Worm (Caenorhabditis elegans) whole organism, late embryonic: Measurements from ENCODE around the gene F49E10.4.

Experiments
- F13H6.1 ChIP-seq: sonication (generic microtip); optimal IDR thresholded peaks from 2 replicates; lab custom pipeline; 2016; ENCODE audit warnings: missing genetic modification characterization, missing compliant biosample characterization
- K02D7.2 ChIP-seq: sonication (generic microtip); optimal IDR thresholded peaks from 2 replicates; lab custom pipeline; 2017; ENCODE audit warnings: mild to moderate bottlenecking, missing genetic modification characterization, missing compliant biosample characterization
- K09A11.1 ChIP-seq: sonication (generic microtip); optimal IDR thresholded peaks from 2 replicates; lab custom pipeline; 2017; ENCODE audit warnings: antibody characterized with exemption, mild to moderate bottlenecking, missing genetic modification characterization, missing compliant biosample characterization; ENCODE audit not compliant: insufficient read depth
- T23F11.4 ChIP-seq: fragments of 200-800 bp; sonication (Bioruptor generic); optimal IDR thresholded peaks from 2 replicates; lab custom pipeline; 2018; ENCODE audit warnings: mild to moderate bottlenecking, missing genetic modification characterization, missing compliant biosample characterization
- Y22D7AL.16 ChIP-seq: sonication (generic microtip); optimal IDR thresholded peaks from 2 replicates; lab custom pipeline; 2016; ENCODE audit warnings: missing genetic modification characterization, missing compliant biosample characterization
- ahr-1 ChIP-seq: sonication (generic microtip); optimal IDR thresholded peaks from 2 replicates; lab custom pipeline; 2016; ENCODE audit warnings: missing genetic modification characterization, missing compliant biosample characterization
- ama-1 ChIP-seq: fragments of 150-350 bp; optimal IDR thresholded peaks from 2 replicates; lab custom pipeline; 2014
- ceh-14 ChIP-seq: sonication (generic microtip); optimal IDR thresholded peaks from 2 replicates; lab custom pipeline; 2016; ENCODE audit warnings: missing genotype, missing genetic modification characterization, missing compliant biosample characterization
- ceh-18 ChIP-seq: sonication (generic microtip); optimal IDR thresholded peaks from 2 replicates; lab custom pipeline; 2016; ENCODE audit warnings: missing genetic modification characterization, missing compliant biosample characterization
- ceh-2 ChIP-seq: sonication (generic microtip); optimal IDR thresholded peaks from 2 replicates; lab custom pipeline; 2016; ENCODE audit warnings: missing genotype, missing genetic modification characterization, missing compliant biosample characterization
- ceh-22 ChIP-seq: sonication (generic microtip); optimal IDR thresholded peaks from 2 replicates; lab custom pipeline; 2017; ENCODE audit warnings: missing biosample characterization, missing genetic modification characterization
- ceh-24 ChIP-seq: sonication (generic microtip); optimal IDR thresholded peaks from 2 replicates; lab custom pipeline; 2016; ENCODE audit warnings: mild to moderate bottlenecking, missing genetic modification characterization, missing compliant biosample characterization
- ceh-30 ChIP-seq: fragments of 150-350 bp; optimal IDR thresholded peaks from 2 replicates; lab custom pipeline; 2014; ENCODE audit warnings: missing biosample characterization, missing genetic modification characterization
- ceh-31 ChIP-seq: sonication (generic microtip); optimal IDR thresholded peaks from 2 replicates; lab custom pipeline; 2016; ENCODE audit warnings: missing genetic modification characterization, missing compliant biosample characterization
- ceh-34 ChIP-seq: sonication (generic microtip); optimal IDR thresholded peaks from 2 replicates; lab custom pipeline; 2016; ENCODE audit warnings: mild to moderate bottlenecking, missing genetic modification characterization, missing compliant biosample characterization
- ceh-45 ChIP-seq: fragments of 200-800 bp; sonication (Bioruptor generic); IDR thresholded peaks from 2 replicates; pipeline ENCODE4 v1.3.6; 2022; ENCODE audit warnings: missing genetic modification reagents, missing genetic modification characterization, missing compliant biosample characterization
- ceh-6 ChIP-seq: fragments of 200-800 bp; sonication (Bioruptor generic); optimal IDR thresholded peaks from 2 replicates; lab custom pipeline; 2018; ENCODE audit warnings: mild to moderate bottlenecking, missing genetic modification characterization, missing compliant biosample characterization
- ceh-9 ChIP-seq: sonication (generic microtip); optimal IDR thresholded peaks from 2 replicates; lab custom pipeline; 2016; ENCODE audit warnings: mild to moderate bottlenecking, missing genetic modification characterization, inconsistent platforms, missing compliant biosample characterization
- che-1 ChIP-seq: sonication (generic microtip); optimal IDR thresholded peaks from 2 replicates; lab custom pipeline; 2016; ENCODE audit warnings: mild to moderate bottlenecking, missing genetic modification characterization, missing compliant biosample characterization
- dve-1 ChIP-seq: sonication (generic microtip); optimal IDR thresholded peaks from 2 replicates; lab custom pipeline; 2017; ENCODE audit warnings: antibody characterized with exemption, mild to moderate bottlenecking, missing genetic modification characterization, missing compliant biosample characterization
- elt-2 ChIP-seq: sonication (generic microtip); optimal IDR thresholded peaks from 2 replicates; lab custom pipeline; 2016; ENCODE audit warnings: missing genetic modification reagents, missing genetic modification characterization, missing compliant biosample characterization
- elt-4 ChIP-seq: sonication (generic microtip); optimal IDR thresholded peaks from 2 replicates; lab custom pipeline; 2016; ENCODE audit warnings: missing genetic modification characterization, missing compliant biosample characterization
- ets-4 ChIP-seq: sonication (generic microtip); optimal IDR thresholded peaks from 2 replicates; lab custom pipeline; 2016; ENCODE audit warnings: missing genetic modification characterization, missing compliant biosample characterization
- eyg-1 ChIP-seq: sonication (generic microtip); optimal IDR thresholded peaks from 2 replicates; lab custom pipeline; 2016; ENCODE audit warnings: missing genotype, missing genetic modification characterization, missing compliant biosample characterization
- fkh-10 ChIP-seq: fragments of 150-350 bp; optimal IDR thresholded peaks from 2 replicates; lab custom pipeline; 2014; ENCODE audit warnings: missing biosample characterization, missing genetic modification reagents, missing genetic modification characterization
- fkh-6 ChIP-seq: sonication (generic microtip); optimal IDR thresholded peaks from 2 replicates; lab custom pipeline; 2016; ENCODE audit warnings: missing genetic modification characterization, missing compliant biosample characterization
- hlh-13 ChIP-seq: fragments of 200-800 bp; sonication (Bioruptor generic); optimal IDR thresholded peaks from 2 replicates; lab custom pipeline; 2018; ENCODE audit warnings: mild to moderate bottlenecking, missing genetic modification characterization, missing compliant biosample characterization
- hlh-15 ChIP-seq: sonication (generic microtip); optimal IDR thresholded peaks from 2 replicates; lab custom pipeline; 2016; ENCODE audit warnings: missing genetic modification characterization, missing compliant biosample characterization
- hlh-30 ChIP-seq: sonication (generic microtip); optimal IDR thresholded peaks from 2 replicates; lab custom pipeline; 2017; ENCODE audit warnings: antibody characterized with exemption, missing genetic modification characterization, missing compliant biosample characterization; ENCODE audit not compliant: insufficient read depth
- hlh-6 ChIP-seq: sonication (generic microtip); optimal IDR thresholded peaks from 2 replicates; lab custom pipeline; 2016; ENCODE audit warnings: missing genotype, missing genetic modification characterization, missing compliant biosample characterization
- hlh-8 ChIP-seq: sonication (generic microtip); optimal IDR thresholded peaks from 2 replicates; lab custom pipeline; 2016; ENCODE audit warnings: missing genotype, missing genetic modification characterization, missing compliant biosample characterization
- madf-2 ChIP-seq: sonication (generic microtip); optimal IDR thresholded peaks from 2 replicates; lab custom pipeline; 2017; ENCODE audit warnings: missing genetic modification characterization, missing compliant biosample characterization
- mec-3 ChIP-seq: sonication (generic microtip); optimal IDR thresholded peaks from 2 replicates; lab custom pipeline; 2016; ENCODE audit warnings: borderline replicate concordance, missing genetic modification characterization, missing compliant biosample characterization
- nfya-1 ChIP-seq: sonication (generic microtip); optimal IDR thresholded peaks from 2 replicates; lab custom pipeline; 2017; ENCODE audit warnings: missing genetic modification characterization, mild to moderate bottlenecking, missing compliant biosample characterization, antibody characterized with exemption, moderate library complexity
- nhr-232 ChIP-seq: sonication (generic microtip); optimal IDR thresholded peaks from 2 replicates; lab custom pipeline; 2016; ENCODE audit warnings: missing genetic modification characterization, missing compliant biosample characterization
- odd-2 ChIP-seq: sonication (generic microtip); optimal IDR thresholded peaks from 2 replicates; lab custom pipeline; 2017; ENCODE audit warnings: antibody characterized with exemption, mild to moderate bottlenecking, missing genetic modification characterization, missing compliant biosample characterization
- pag-3 ChIP-seq: sonication (generic microtip); optimal IDR thresholded peaks from 2 replicates; lab custom pipeline; 2016; ENCODE audit warnings: missing compliant biosample characterization, missing genetic modification characterization, borderline replicate concordance
- pat-9 ChIP-seq: fragments of 200-800 bp; sonication (Bioruptor generic); optimal IDR thresholded peaks from 2 replicates; lab custom pipeline; 2018; ENCODE audit warnings: mild to moderate bottlenecking, missing genetic modification characterization, moderate library complexity, missing compliant biosample characterization
- pax-1 ChIP-seq: fragments of 150-350 bp; optimal IDR thresholded peaks from 2 replicates; lab custom pipeline; 2014; ENCODE audit warnings: missing biosample characterization, missing genetic modification characterization
- pha-2 ChIP-seq: sonication (generic microtip); optimal IDR thresholded peaks from 2 replicates; lab custom pipeline; 2017; ENCODE audit warnings: mild to moderate bottlenecking, missing genetic modification characterization, missing compliant biosample characterization
- pha-4 ChIP-seq: fragments of 150-350 bp; optimal IDR thresholded peaks from 2 replicates; lab custom pipeline; 2018; ENCODE audit warnings: missing biosample characterization, missing genetic modification reagents, missing genetic modification characterization
- pros-1 ChIP-seq: fragments of 150-350 bp; optimal IDR thresholded peaks from 2 replicates; lab custom pipeline; 2014; ENCODE audit warnings: missing biosample characterization, missing genetic modification reagents, missing genetic modification characterization
- ref-2 ChIP-seq: sonication (generic microtip); optimal IDR thresholded peaks from 2 replicates; lab custom pipeline; 2016; ENCODE audit warnings: missing genetic modification characterization, missing compliant biosample characterization
- rnt-1 ChIP-seq: sonication (generic microtip); optimal IDR thresholded peaks from 2 replicates; lab custom pipeline; 2016; ENCODE audit warnings: missing genetic modification characterization, missing compliant biosample characterization
- sdc-2 ChIP-seq: sonication (generic microtip); optimal IDR thresholded peaks from 2 replicates; lab custom pipeline; 2016; ENCODE audit warnings: missing genotype, missing genetic modification characterization, missing compliant biosample characterization
- sox-2 ChIP-seq: fragments of 200-800 bp; sonication (Bioruptor generic); IDR thresholded peaks from 2 replicates; pipeline ENCODE4 v1.3.6; 2022; ENCODE audit warnings: missing genetic modification reagents, missing genetic modification characterization, missing compliant biosample characterization
- tbx-7 ChIP-seq: sonication (generic microtip); optimal IDR thresholded peaks from 2 replicates; lab custom pipeline; 2016; ENCODE audit warnings: missing genotype, missing genetic modification characterization, missing compliant biosample characterization
- unc-3 ChIP-seq, 2 experiments: fragments of 200-800 bp in 1 of 2; sonication (Bioruptor generic) in 1 of 2; sonication (generic microtip) in 1 of 2; conservative IDR thresholded peaks in 1 of 2; optimal IDR thresholded peaks in 1 of 2; 2 replicates each; pipeline versions ENCODE4 v1.3.6 to Lab custom; 2016 to 2022; ENCODE audit warnings: missing compliant biosample characterization in 2 of 2, missing genetic modification characterization in 2 of 2, missing genetic modification reagents in 1 of 2
- unc-55 ChIP-seq: sonication (generic microtip); optimal IDR thresholded peaks from 2 replicates; lab custom pipeline; 2017; ENCODE audit warnings: missing biosample characterization, missing genetic modification reagents, missing genetic modification characterization
- unc-86 ChIP-seq: sonication (generic microtip); optimal IDR thresholded peaks from 2 replicates; lab custom pipeline; 2016; ENCODE audit warnings: missing genetic modification characterization, missing compliant biosample characterization
- zip-5 ChIP-seq: sonication (generic microtip); optimal IDR thresholded peaks from 2 replicates; lab custom pipeline; 2016; ENCODE audit warnings: missing genetic modification characterization, missing compliant biosample characterization
- ztf-16 ChIP-seq: sonication (generic microtip); optimal IDR thresholded peaks from 2 replicates; lab custom pipeline; 2017; ENCODE audit warnings: missing genetic modification characterization, missing compliant biosample characterization

F49E10.4 gene

ce11 chrX:5841060-5841642 lies 34.5 kb upstream of the F49E10.4 start, which contains the start of gene puf-9:
TSS of gene puf-9 (plus strand) at chrX:5841592.
- TF ChIP-seq pros-1 (tag; lab: Kevin White, UChicago) (peak; percentile 69), ceh-22 (no peak), unc-55 (GFP tag; lab: Kevin White, UChicago) (peak; percentile 87), fkh-10 (GFP tag; lab: Kevin White, UChicago) (no peak), ets-4 (tag; lab: Kevin White, UChicago) (peak; percentile 72), hlh-6 (no peak), ceh-6 (GFP tag; lab: Kevin White, UChicago) (peak; percentile 49), hlh-30 (peak; percentile 86), F13H6.1 (tag; lab: Kevin White, UChicago) (peak; percentile 83), pag-3 (tag; lab: Kevin White, UChicago) (no peak), unc-86 (tag; lab: Kevin White, UChicago) (peak; percentile 46), ama-1 (lab: Kevin White, UChicago) (no peak), ahr-1 (no peak), ceh-34 (tag; lab: Kevin White, UChicago) (peak; percentile 99), elt-2 (tag; lab: Kevin White, UChicago) (peak; percentile 97), ceh-24 (tag; lab: Kevin White, UChicago) (no peak), pha-4 (tag; lab: Kevin White, UChicago) (no peak), mec-3 (tag; lab: Kevin White, UChicago) (no peak), pax-1 (peak; percentile 78), nhr-232 (tag; lab: Kevin White, UChicago) (peak; percentile 22), fkh-6 (tag; lab: Kevin White, UChicago) (peak; percentile 33), nfya-1 (peak; percentile 92), rnt-1 (tag; lab: Kevin White, UChicago) (peak; percentile 93), odd-2 (tag; lab: Kevin White, UChicago) (no peak), ztf-16 (tag; lab: Kevin White, UChicago) (no peak), Y22D7AL.16 (tag; lab: Kevin White, UChicago) (peak; percentile 39), K02D7.2 (tag; lab: Kevin White, UChicago) (peak; percentile 25), madf-2 (tag; lab: Kevin White, UChicago) (peak; percentile 62), hlh-15 (no peak), K09A11.1 (tag; lab: Kevin White, UChicago) (peak; percentile 57), pha-2 (tag; lab: Kevin White, UChicago) (peak; percentile 46), che-1 (tag; lab: Kevin White, UChicago) (peak; percentile 25), ceh-31 (tag; lab: Kevin White, UChicago) (peak; percentile 95), T23F11.4 (no peak), ceh-2 (tag; lab: Kevin White, UChicago) (peak; percentile 57), hlh-13 (GFP tag; lab: Kevin White, UChicago) (no peak), sdc-2 (tag; lab: Kevin White, UChicago) (peak; percentile 86), dve-1 (peak; percentile 97), ceh-30 (tag; lab: Kevin White, UChicago) (no peak), ceh-9 (tag; lab: Kevin White, UChicago) (no peak), pat-9 (tag; lab: Kevin White, UChicago) (peak; percentile 54), ref-2 (tag; lab: Kevin White, UChicago) (peak; percentile 94), eyg-1 (tag; lab: Kevin White, UChicago) (no peak), ceh-45 (GFP tag; lab: Robert Waterston, UW) (no peak), tbx-7 (peak; percentile 30), ceh-18 (tag; lab: Kevin White, UChicago) (peak; percentile 99), zip-5 (no peak), sox-2 (peak; percentile 70), hlh-8 (peak; percentile 9), elt-4 (tag; lab: Kevin White, UChicago) (no peak), unc-3 (GFP tag; conservative IDR thresholded peaks at IDR 0.05; lab: Robert Waterston, UW) (no peak), unc-3 (tag; optimal IDR thresholded peaks at IDR 0.05; lab: Kevin White, UChicago) (peak; percentile 51), ceh-14 (tag; lab: Kevin White, UChicago) (peak; percentile 48)
